Worm (Caenorhabditis elegans) whole organism, L4/young adult: ENCODE measurements around the gene F26G1.15.

Experiments used
- W03F9.2 ChIP-seq: fragments of 150-350 bp; optimal IDR thresholded peaks from 2 replicates; lab custom pipeline; 2014; ENCODE audit warnings: missing biosample characterization, missing genetic modification characterization
- him-1 ChIP-seq: sonication (generic microtip); optimal IDR thresholded peaks from 2 replicates; lab custom pipeline; 2016; ENCODE audit warnings: missing genotype, missing genetic modification reagents, missing genetic modification characterization, missing compliant biosample characterization

- no peak for TF ChIP-seq W03F9.2 (tag; lab: Kevin White, UChicago)
- no peak for TF ChIP-seq him-1 (tag; lab: Kevin White, UChicago)
These were observed 34.4 kb upstream of the F26G1.15 start for ce11 chrII:4755654-4756053.
